Worm (Caenorhabditis elegans) whole organism, midembryonic: ENCODE measurements around the gene dhhc-5.

Experiments used
- flt-1 ChIP-seq: fragments of 200-800 bp; sonication (Bioruptor generic); IDR thresholded peaks from 2 replicates; pipeline ENCODE4 v1.3.6; 2022; ENCODE audit warnings: missing genetic modification characterization, missing compliant biosample characterization
- ref-1 ChIP-seq: fragments of 200-800 bp; sonication (Bioruptor generic); conservative IDR thresholded peaks from 2 replicates; pipeline ENCODE4 v1.3.6; 2022; ENCODE audit warnings: missing genetic modification reagents, missing genetic modification characterization, missing compliant biosample characterization

DNA sequence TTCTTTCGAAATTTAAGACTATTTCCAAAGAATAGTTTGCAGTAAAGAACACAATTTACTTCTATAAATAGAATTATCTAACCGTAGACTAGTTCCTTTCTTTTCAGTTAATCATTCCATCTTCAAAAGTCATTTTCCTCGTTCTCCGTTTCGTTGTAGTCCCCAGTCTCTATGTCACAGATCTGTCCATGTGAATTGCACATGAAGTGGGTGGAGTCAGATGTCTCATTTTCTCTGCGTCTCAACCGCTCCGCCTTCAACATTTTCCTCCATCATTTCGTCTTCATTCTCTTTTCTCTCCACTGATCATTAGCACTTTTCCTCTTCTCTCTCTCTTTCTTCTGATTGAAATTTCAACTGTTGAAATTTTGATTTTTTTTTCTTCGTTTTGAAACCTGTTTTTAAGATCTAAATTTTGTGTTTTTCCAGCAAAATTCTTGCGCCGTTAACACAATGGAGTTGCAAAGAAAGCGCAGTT lies 48.8 kb upstream of the dhhc-5 start, which contains the start of gene T07E3.4:
- TF ChIP-seq flt-1 (GFP tag; lab: Robert Waterston, UW) (no peak), ref-1 (no peak)
